Worm (Caenorhabditis elegans): ENCODE data around the gene chil-8.

Gene chil-8

ce11 chrII:9886216-9886615 lies 13.4 kb upstream of the chil-8 start, which contains the start of gene algn-8:
Gene algn-8 (minus strand): TSS chrII:9886442.
- TF ChIP-seq hlh-13 (GFP tag; optimal IDR thresholded peaks at IDR 0.05), result no peak
- no peak for TF ChIP-seq hlh-15 (tag; optimal IDR thresholded peaks at IDR 0.05)
- no peak for TF ChIP-seq nfya-1 (tag; optimal IDR thresholded peaks at IDR 0.05)
- no peak for TF ChIP-seq pat-9 (tag; optimal IDR thresholded peaks at IDR 0.05)
- no peak for TF ChIP-seq ceh-2 (tag; optimal IDR thresholded peaks at IDR 0.05)
- no peak for TF ChIP-seq tbx-7 (tag; optimal IDR thresholded peaks at IDR 0.05)
- TF ChIP-seq pax-1 (tag; optimal IDR thresholded peaks at IDR 0.05), result no peak
- TF ChIP-seq gmeb-2 (tag; optimal IDR thresholded peaks at IDR 0.05), result no peak
- TF ChIP-seq hlh-6 (tag; optimal IDR thresholded peaks at IDR 0.05), result no peak
- TF ChIP-seq ahr-1 (tag; optimal IDR thresholded peaks at IDR 0.05), result no peak
- no peak for TF ChIP-seq ceh-19 (GFP tag; optimal IDR thresholded peaks at IDR 0.05)
- no peak for TF ChIP-seq ceh-24 (tag; optimal IDR thresholded peaks at IDR 0.05)
- no peak for TF ChIP-seq elt-4 (tag; optimal IDR thresholded peaks at IDR 0.05)
- no peak for TF ChIP-seq unc-55 (GFP tag; optimal IDR thresholded peaks at IDR 0.05)
- no peak for TF ChIP-seq tbx-2 (tag; optimal IDR thresholded peaks at IDR 0.05)
- no peak for TF ChIP-seq syd-9 (tag; optimal IDR thresholded peaks at IDR 0.05)

DNA sequence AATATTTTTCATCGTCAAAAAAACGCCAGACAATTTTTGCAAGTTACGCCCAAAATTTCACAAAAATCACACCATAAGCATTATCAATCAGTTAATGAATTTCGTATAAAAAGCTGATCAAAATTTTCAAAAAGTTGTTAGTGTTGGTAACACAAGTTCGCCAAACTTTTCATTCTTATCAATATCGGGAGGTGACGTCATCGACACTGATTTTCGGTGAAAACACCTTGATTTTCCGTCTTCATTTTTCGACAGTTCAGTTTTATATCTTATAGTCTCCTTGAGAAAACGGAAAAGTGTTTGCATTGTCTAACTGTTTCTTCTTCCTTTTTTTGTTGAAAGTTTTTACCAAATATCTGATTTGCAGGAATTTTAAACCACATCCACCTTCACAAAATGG lies 8.0 kb upstream of the chil-8 start, which contains the start of gene C08H9.15:
C08H9.15 (plus strand) TSS at position 368 of the 400 bp plus-strand sequence.
- TF ChIP-seq pqm-1 (tag; optimal IDR thresholded peaks at IDR 0.05), result no peak
- no peak for TF ChIP-seq F13H6.1 (tag; optimal IDR thresholded peaks at IDR 0.05)
- TF ChIP-seq elt-4 (tag; optimal IDR thresholded peaks at IDR 0.05), result no peak
- TF ChIP-seq odd-2 (tag; optimal IDR thresholded peaks at IDR 0.05), result no peak
- TF ChIP-seq pha-4 (tag; optimal IDR thresholded peaks at IDR 0.05), result no peak
- no peak for TF ChIP-seq pag-3 (tag; optimal IDR thresholded peaks at IDR 0.05; ENCODE audit: borderline replicate concordance)
- TF ChIP-seq hlh-30 (tag; optimal IDR thresholded peaks at IDR 0.05; ENCODE audit: insufficient read depth), result no peak
- no peak for TF ChIP-seq ceh-2 (tag; optimal IDR thresholded peaks at IDR 0.05)
- no peak for TF ChIP-seq che-1 (tag; optimal IDR thresholded peaks at IDR 0.05)
- TF ChIP-seq ceh-6 (GFP tag; optimal IDR thresholded peaks at IDR 0.05), result no peak
- no peak for TF ChIP-seq hlh-13 (GFP tag; optimal IDR thresholded peaks at IDR 0.05)
- TF ChIP-seq dve-1 (tag; optimal IDR thresholded peaks at IDR 0.05), result no peak
- TF ChIP-seq fax-1 (tag; optimal IDR thresholded peaks at IDR 0.05), result no peak
- TF ChIP-seq pha-2 (tag; optimal IDR thresholded peaks at IDR 0.05), result no peak
- TF ChIP-seq ceh-48 (tag; optimal IDR thresholded peaks at IDR 0.05), result no peak
- no peak for TF ChIP-seq nhr-11 (tag; optimal IDR thresholded peaks at IDR 0.05)
- TF ChIP-seq ceh-19 (GFP tag; optimal IDR thresholded peaks at IDR 0.05), result no peak
- TF ChIP-seq K02D7.2 (tag; optimal IDR thresholded peaks at IDR 0.05), result no peak

ce11 chrII:9879815-9880214 lies 7.0 kb upstream of the chil-8 start:
- TF ChIP-seq Y22D7AL.16 (tag; optimal IDR thresholded peaks at IDR 0.05) (no peak), ztf-16 (tag; optimal IDR thresholded peaks at IDR 0.05) (no peak), ceh-18 (tag; optimal IDR thresholded peaks at IDR 0.05) (no peak), tbx-2 (tag; optimal IDR thresholded peaks at IDR 0.05) (no peak), ets-4 (tag; optimal IDR thresholded peaks at IDR 0.05) (no peak), fax-1 (tag; optimal IDR thresholded peaks at IDR 0.05) (no peak), odd-2 (tag; optimal IDR thresholded peaks at IDR 0.05) (no peak), hlh-8 (tag; optimal IDR thresholded peaks at IDR 0.05) (no peak), hlh-15 (tag; optimal IDR thresholded peaks at IDR 0.05) (no peak), pag-3 (tag; optimal IDR thresholded peaks at IDR 0.05; ENCODE audit: borderline replicate concordance) (no peak), sox-4 (tag; optimal IDR thresholded peaks at IDR 0.05) (no peak), ceh-31 (tag; optimal IDR thresholded peaks at IDR 0.05) (no peak), pha-4 (tag; optimal IDR thresholded peaks at IDR 0.05) (no peak), madf-2 (tag; optimal IDR thresholded peaks at IDR 0.05) (no peak)
